Worm (Caenorhabditis elegans) whole organism, early embryonic: Measurements from ENCODE around the gene Y55B1AR.2.

ENCODE experiments used
- B0310.2 ChIP-seq: sonication (generic microtip); optimal IDR thresholded peaks from 2 replicates; lab custom pipeline; 2016; ENCODE audit warnings: mild to moderate bottlenecking, missing genetic modification characterization, missing compliant biosample characterization
- ama-1 ChIP-seq: fragments of 150-350 bp; optimal IDR thresholded peaks from 2 replicates; lab custom pipeline; 2014
- hnd-1 ChIP-seq: sonication (generic microtip); optimal IDR thresholded peaks from 2 replicates; lab custom pipeline; 2016; ENCODE audit warnings: missing genetic modification characterization, missing compliant biosample characterization
- tbx-37 ChIP-seq: fragments of 200-800 bp; sonication (Bioruptor generic); conservative IDR thresholded peaks from 2 replicates; pipeline ENCODE4 v1.3.6; 2022; ENCODE audit warnings: missing genetic modification reagents, missing genetic modification characterization, missing compliant biosample characterization

DNA sequence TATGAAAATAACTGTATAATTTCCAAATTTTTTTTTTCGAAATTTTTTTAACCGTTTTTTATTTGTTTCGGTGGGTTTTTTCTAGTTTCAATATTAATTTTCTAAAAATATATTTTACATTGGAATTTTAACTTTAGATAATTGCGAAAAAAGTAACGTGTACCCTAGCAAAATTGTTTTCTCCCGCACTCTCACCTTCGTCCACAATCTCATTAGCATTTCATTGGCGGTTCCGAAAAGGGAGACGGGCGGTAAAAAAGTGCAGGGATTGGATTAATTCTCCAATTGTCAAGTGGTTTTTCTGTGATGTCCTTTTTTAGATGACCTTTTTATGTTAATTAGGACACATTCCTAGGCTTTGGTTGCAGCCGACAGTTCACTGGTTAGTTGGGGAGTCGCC is 49.4 kb downstream of the Y55B1AR.2 start:
- TF ChIP-seq B0310.2 (tag; lab: Kevin White, UChicago): no peak
- no peak for TF ChIP-seq hnd-1 (tag; lab: Kevin White, UChicago)
- TF ChIP-seq ama-1 (lab: Kevin White, UChicago): no peak
- no peak for TF ChIP-seq tbx-37
